Worm (Caenorhabditis elegans): ENCODE data around the gene R08C7.8.

R08C7.8 gene

DNA sequence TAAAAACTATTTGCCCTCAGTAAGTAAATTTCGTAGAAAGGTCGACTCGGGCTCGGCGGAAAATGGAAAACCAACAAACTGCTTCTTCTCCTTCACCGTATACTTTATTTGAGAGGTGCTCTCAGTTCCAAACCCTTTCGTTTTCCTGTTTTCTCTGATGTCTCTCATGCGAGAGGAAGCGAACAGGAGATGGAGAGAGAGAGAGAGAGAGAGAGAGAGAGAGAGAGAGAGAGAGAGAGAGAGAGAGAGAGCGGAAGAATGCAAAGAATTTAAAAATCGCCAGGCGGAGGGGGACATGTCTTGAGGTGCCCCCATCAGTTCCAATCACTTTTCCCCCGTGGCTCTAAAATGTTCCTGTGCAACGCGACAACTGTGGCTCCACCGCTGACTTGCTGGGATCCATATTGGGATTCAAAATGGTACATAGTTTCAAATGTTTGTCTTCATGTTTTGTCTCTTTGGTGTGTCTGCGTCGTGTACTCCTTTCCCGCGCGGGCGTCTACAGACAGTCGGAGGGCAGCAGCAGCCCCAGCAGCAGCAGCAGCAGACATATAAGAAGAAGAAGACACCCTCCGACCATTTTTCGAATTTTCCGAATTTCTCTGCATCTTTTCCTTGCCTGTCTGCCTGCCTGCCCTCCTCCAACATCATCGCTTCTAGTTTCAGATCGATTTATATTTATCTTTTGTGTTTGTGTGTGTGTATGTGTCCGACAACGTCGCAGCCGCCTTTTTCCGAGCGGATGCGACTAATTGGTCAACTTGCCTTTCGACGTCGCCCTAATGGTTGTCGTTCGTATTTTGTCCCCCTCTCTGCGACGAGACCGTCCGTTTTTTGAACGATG, 20.2 kb upstream of the R08C7.8 start, which contains the start of gene R08C7.11:
R08C7.11 (minus strand) TSS at position 608 of the 844 bp plus-strand sequence.
- TF ChIP-seq ceh-6 (GFP tag; optimal IDR thresholded peaks at IDR 0.05) (peak; percentile 17), syd-9 (tag; optimal IDR thresholded peaks at IDR 0.05) (no peak), unc-3 (GFP tag; conservative IDR thresholded peaks at IDR 0.05) (no peak), unc-3 (tag; optimal IDR thresholded peaks at IDR 0.05) (no peak), ceh-18 (tag; optimal IDR thresholded peaks at IDR 0.05) (peak; percentile 30), sdc-2 (tag; optimal IDR thresholded peaks at IDR 0.05) (peak; percentile 50), nfya-1 (tag; optimal IDR thresholded peaks at IDR 0.05) (peak; percentile 16)

DNA sequence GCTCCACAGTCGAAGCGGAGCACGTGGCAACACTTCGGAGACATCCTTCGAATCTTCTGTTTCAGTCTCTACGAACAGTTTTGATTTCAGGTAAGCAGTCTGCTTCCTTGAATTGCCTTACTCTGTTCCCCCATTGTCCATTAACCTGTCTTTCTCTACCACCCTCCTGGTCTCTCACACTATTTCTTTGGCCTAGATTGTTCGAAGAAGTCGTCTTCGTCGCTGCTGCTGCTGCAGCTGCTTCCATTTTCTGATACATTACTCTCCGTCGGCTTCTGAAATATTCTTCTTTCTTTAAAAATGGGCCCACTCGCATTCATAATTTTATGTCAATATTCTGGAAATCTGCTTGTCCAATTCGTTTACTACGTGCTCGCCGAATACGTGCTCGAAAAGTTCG, 17.2 kb upstream of the R08C7.8 start, which contains the start of gene R08C7.1:
R08C7.1 (plus strand) TSS at position 301 of the 400 bp plus-strand sequence.
- TF ChIP-seq ztf-16 (tag; optimal IDR thresholded peaks at IDR 0.05) (no peak), ceh-19 (GFP tag; optimal IDR thresholded peaks at IDR 0.05) (no peak), hlh-30 (tag; optimal IDR thresholded peaks at IDR 0.05; ENCODE audit: insufficient read depth) (no peak), madf-2 (tag; optimal IDR thresholded peaks at IDR 0.05) (no peak), pha-2 (tag; optimal IDR thresholded peaks at IDR 0.05) (no peak), ceh-24 (tag; optimal IDR thresholded peaks at IDR 0.05) (no peak)

DNA sequence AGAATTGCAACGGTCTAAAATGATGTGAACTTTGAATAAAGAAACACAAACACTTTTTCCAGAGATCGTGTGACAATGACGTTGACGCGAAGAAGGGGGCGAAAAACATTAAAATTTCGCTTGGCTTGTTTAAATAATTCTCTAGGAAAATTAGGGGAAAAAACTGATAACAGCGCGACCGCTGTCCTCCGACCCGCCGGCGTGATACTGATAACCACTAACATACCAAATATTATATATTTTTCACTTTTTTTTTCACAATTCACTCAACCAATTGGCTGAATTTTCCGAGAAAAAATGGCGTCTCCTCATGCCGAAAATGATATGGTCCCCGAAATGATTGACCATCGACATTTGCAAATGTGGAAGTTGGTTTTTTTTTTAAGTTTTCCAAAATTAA, 15.5 kb upstream of the R08C7.8 start:
- no peak for TF ChIP-seq C08G9.2 (tag; optimal IDR thresholded peaks at IDR 0.05)
- no peak for TF ChIP-seq ceh-14 (tag; optimal IDR thresholded peaks at IDR 0.05)
- no peak for TF ChIP-seq C38D4.7 (GFP tag; optimal IDR thresholded peaks at IDR 0.05)
- TF ChIP-seq ceh-22 (tag; optimal IDR thresholded peaks at IDR 0.05): no peak
- peak; percentile 75 for TF ChIP-seq elt-2 (tag; optimal IDR thresholded peaks at IDR 0.05)

DNA sequence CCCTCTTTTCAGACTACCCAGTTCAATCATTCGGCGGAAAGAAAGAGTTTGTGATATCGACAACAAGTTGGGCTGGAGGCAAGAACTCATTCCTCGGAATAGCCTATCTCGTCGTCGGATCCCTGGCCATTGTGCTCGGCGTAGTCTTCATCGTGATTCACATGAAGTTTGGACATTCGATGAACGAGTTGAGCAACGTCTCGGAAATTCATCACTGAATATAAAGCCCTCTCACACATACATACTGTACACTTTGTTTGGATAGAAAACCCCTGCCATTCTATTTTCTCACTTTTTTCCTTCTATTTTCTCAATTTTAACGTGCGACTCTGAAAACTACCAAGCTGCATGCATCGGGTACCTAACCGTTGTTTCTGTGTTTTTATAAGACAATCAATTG, 15.1 kb upstream of the R08C7.8 start, which contains the start of gene R08C7.12:
R08C7.12 (plus strand) TSS at position 301 of the 400 bp plus-strand sequence.
- TF ChIP-seq ceh-14 (tag; optimal IDR thresholded peaks at IDR 0.05): no peak

DNA sequence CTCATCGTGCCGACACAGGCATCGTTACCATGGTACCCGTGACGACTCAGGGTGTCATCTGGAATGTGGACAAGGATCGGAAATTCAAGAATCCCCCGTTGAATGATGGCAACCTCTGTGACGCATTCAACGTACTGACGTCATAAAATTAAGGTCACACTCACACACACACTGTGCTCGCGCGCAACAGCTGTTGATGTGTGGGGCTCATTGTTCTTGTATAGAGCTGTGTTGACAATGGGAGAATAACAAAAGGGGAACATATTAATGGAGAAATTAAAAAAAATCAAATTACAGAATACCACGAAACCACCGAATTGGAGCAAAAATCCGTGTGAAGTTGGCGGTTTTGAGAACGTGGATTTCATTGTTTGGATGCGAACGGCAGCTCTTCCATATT, 14.0 kb upstream of the R08C7.8 start:
- no peak for TF ChIP-seq pros-1 (tag; optimal IDR thresholded peaks at IDR 0.05)
- no peak for TF ChIP-seq syd-9 (tag; optimal IDR thresholded peaks at IDR 0.05)
- no peak for TF ChIP-seq elt-2 (tag; optimal IDR thresholded peaks at IDR 0.05)
- no peak for TF ChIP-seq pha-4 (tag; optimal IDR thresholded peaks at IDR 0.05)
- TF ChIP-seq sox-2 (GFP tag; IDR thresholded peaks at IDR 0.05): peak; percentile 73
- no peak for TF ChIP-seq pax-1 (tag; optimal IDR thresholded peaks at IDR 0.05)
- no peak for TF ChIP-seq che-1 (tag; optimal IDR thresholded peaks at IDR 0.05)
- no peak for TF ChIP-seq ceh-6 (GFP tag; optimal IDR thresholded peaks at IDR 0.05)
- no peak for TF ChIP-seq ttx-3 (tag; optimal IDR thresholded peaks at IDR 0.05)
- TF ChIP-seq K09A11.1 (tag; optimal IDR thresholded peaks at IDR 0.05; ENCODE audit: insufficient read depth): no peak
- TF ChIP-seq zip-5 (tag; optimal IDR thresholded peaks at IDR 0.05): no peak
- TF ChIP-seq hlh-30 (tag; optimal IDR thresholded peaks at IDR 0.05; ENCODE audit: insufficient read depth): peak; percentile 45
- TF ChIP-seq Y22D7AL.16 (tag; optimal IDR thresholded peaks at IDR 0.05): no peak
- no peak for TF ChIP-seq K02D7.2 (tag; optimal IDR thresholded peaks at IDR 0.05)
- no peak for TF ChIP-seq F13H6.1 (tag; optimal IDR thresholded peaks at IDR 0.05)
- no peak for TF ChIP-seq sdc-2 (tag; optimal IDR thresholded peaks at IDR 0.05)
- TF ChIP-seq fkh-10 (GFP tag; optimal IDR thresholded peaks at IDR 0.05): no peak
- TF ChIP-seq pag-3 (tag; optimal IDR thresholded peaks at IDR 0.05; ENCODE audit: borderline replicate concordance): no peak
- TF ChIP-seq ceh-18 (tag; optimal IDR thresholded peaks at IDR 0.05): no peak
- no peak for TF ChIP-seq unc-3 (GFP tag; conservative IDR thresholded peaks at IDR 0.05)
- no peak for TF ChIP-seq unc-3 (tag; optimal IDR thresholded peaks at IDR 0.05)
- TF ChIP-seq tbx-2 (tag; optimal IDR thresholded peaks at IDR 0.05): peak; percentile 13
- no peak for TF ChIP-seq eyg-1 (tag; optimal IDR thresholded peaks at IDR 0.05)
- TF ChIP-seq hlh-6 (tag; optimal IDR thresholded peaks at IDR 0.05): no peak
- no peak for TF ChIP-seq tbx-7 (tag; optimal IDR thresholded peaks at IDR 0.05)
- TF ChIP-seq ceh-45 (GFP tag; IDR thresholded peaks at IDR 0.05): no peak
- no peak for TF ChIP-seq ahr-1 (tag; optimal IDR thresholded peaks at IDR 0.05)
- TF ChIP-seq hlh-15 (tag; optimal IDR thresholded peaks at IDR 0.05): no peak
- no peak for TF ChIP-seq ceh-14 (tag; optimal IDR thresholded peaks at IDR 0.05)
- no peak for TF ChIP-seq sox-4 (tag; optimal IDR thresholded peaks at IDR 0.05)
- peak; percentile 10 for TF ChIP-seq unc-42 (tag; optimal IDR thresholded peaks at IDR 0.05)
- no peak for TF ChIP-seq lim-6 (tag; optimal IDR thresholded peaks at IDR 0.05)
- no peak for TF ChIP-seq ceh-48 (tag; optimal IDR thresholded peaks at IDR 0.05)

Measured in whole organism, late embryonic.